Fruit fly (Drosophila melanogaster) whole organism, embryonic: ENCODE results near the gene cnc.

Source experiments
- Atf-2 ChIP-seq: fragments of 200-800 bp; sonication (Bioruptor generic); optimal IDR thresholded peaks from 2 replicates; lab custom pipeline; 2016; ENCODE audit warnings: missing biosample characterization, missing genetic modification characterization
- BtbVII ChIP-seq: fragments of 200-800 bp; sonication (Bioruptor generic); optimal IDR thresholded peaks from 3 replicates; lab custom pipeline; 2017; ENCODE audit warnings: missing biosample characterization, mild to moderate bottlenecking, missing genetic modification characterization
- CG10431 ChIP-seq: fragments of 200-800 bp; sonication (Bioruptor generic); optimal IDR thresholded peaks from 3 replicates; lab custom pipeline; 2018; ENCODE audit warnings: missing biosample characterization, mild to moderate bottlenecking, missing genetic modification characterization
- CG10543 ChIP-seq: fragments of 200-800 bp; sonication (Bioruptor generic); optimal IDR thresholded peaks from 3 replicates; lab custom pipeline; 2017; ENCODE audit warnings: missing biosample characterization, mild to moderate bottlenecking, missing genetic modification characterization, moderate library complexity
- CG12769 ChIP-seq: fragments of 200-800 bp; sonication (Bioruptor generic); optimal IDR thresholded peaks from 2 replicates; lab custom pipeline; 2019; ENCODE audit warnings: missing biosample characterization, mild to moderate bottlenecking, missing genetic modification characterization, moderate library complexity
- CG13296 ChIP-seq: fragments of 200-800 bp; sonication (Bioruptor generic); optimal IDR thresholded peaks from 3 replicates; lab custom pipeline; 2018; ENCODE audit warnings: missing biosample characterization, mild to moderate bottlenecking, missing genetic modification characterization
- CG15269 ChIP-seq: fragments of 200-800 bp; sonication (Bioruptor generic); optimal IDR thresholded peaks from 2 replicates; lab custom pipeline; 2018; ENCODE audit warnings: missing biosample characterization, mild to moderate bottlenecking, missing genetic modification characterization, moderate library complexity
- CG1832 ChIP-seq: fragments of 200-800 bp; sonication (Bioruptor generic); optimal IDR thresholded peaks from 2 replicates; lab custom pipeline; 2017; ENCODE audit warnings: missing biosample characterization, mild to moderate bottlenecking, missing genetic modification characterization, inconsistent platforms
- CG18476 ChIP-seq: fragments of 200-800 bp; sonication (Bioruptor generic); optimal IDR thresholded peaks from 2 replicates; lab custom pipeline; 2016; ENCODE audit warnings: missing biosample characterization, mild to moderate bottlenecking, missing genetic modification characterization
- CG30403 ChIP-seq: fragments of 200-800 bp; sonication (Bioruptor generic); optimal IDR thresholded peaks from 3 replicates; lab custom pipeline; 2016; ENCODE audit warnings: missing biosample characterization, missing genetic modification characterization
- CG32532 ChIP-seq: fragments of 200-800 bp; sonication (Bioruptor generic); IDR thresholded peaks from 2 replicates; pipeline ENCODE4 v1.3.6; 2022; ENCODE audit warnings: missing biosample characterization, missing genetic modification characterization
- CG33557 ChIP-seq: fragments of 200-800 bp; sonication (Bioruptor generic); optimal IDR thresholded peaks from 2 replicates; lab custom pipeline; 2019; ENCODE audit warnings: missing biosample characterization, mild to moderate bottlenecking, missing genetic modification characterization, moderate library complexity
- CG34422 ChIP-seq: fragments of 200-800 bp; sonication (Bioruptor generic); IDR thresholded peaks from 3 replicates; pipeline ENCODE4 v1.3.6; 2022; ENCODE audit warnings: missing biosample characterization, missing genetic modification characterization
- CG4360 ChIP-seq: fragments of 200-800 bp; sonication (Bioruptor generic); IDR thresholded peaks from 2 replicates; pipeline ENCODE4 v1.3.6; 2022; ENCODE audit warnings: missing biosample characterization, missing genetic modification characterization
- CG6175 ChIP-seq: fragments of 200-800 bp; sonication (Bioruptor generic); IDR thresholded peaks from 3 replicates; pipeline ENCODE4 v1.3.6; 2022; ENCODE audit warnings: missing biosample characterization, missing genetic modification characterization
- CG6813 ChIP-seq: fragments of 200-800 bp; sonication (Bioruptor generic); optimal IDR thresholded peaks from 2 replicates; lab custom pipeline; 2017; ENCODE audit warnings: missing biosample characterization, missing genetic modification characterization, mild to moderate bottlenecking, moderate library complexity, missing genetic modification reagents
- CG7556 ChIP-seq: fragments of 200-800 bp; sonication (Bioruptor generic); optimal IDR thresholded peaks from 2 replicates; lab custom pipeline; 2017; ENCODE audit warnings: missing biosample characterization, mild to moderate bottlenecking, missing genetic modification characterization
- CG8388 ChIP-seq: fragments of 200-800 bp; sonication (Bioruptor generic); optimal IDR thresholded peaks from 2 replicates; lab custom pipeline; 2019; ENCODE audit warnings: missing biosample characterization, mild to moderate bottlenecking, missing genetic modification characterization, moderate library complexity
- CG8478 ChIP-seq: fragments of >200 bp; optimal IDR thresholded peaks from 2 replicates; lab custom pipeline; 2018
- CG8765 ChIP-seq: fragments of 200-800 bp; sonication (Bioruptor generic); IDR thresholded peaks from 2 replicates; pipeline ENCODE4 v1.3.6; 2022; ENCODE audit warnings: missing biosample characterization, missing genetic modification characterization
- CG8924 ChIP-seq: fragments of 200-800 bp; optimal IDR thresholded peaks from 3 replicates; lab custom pipeline; 2019; ENCODE audit warnings: missing biosample characterization, mild to moderate bottlenecking, missing genetic modification characterization, moderate library complexity
- CG9932 ChIP-seq: fragments of 200-800 bp; sonication (Bioruptor generic); IDR thresholded peaks from 2 replicates; pipeline ENCODE4 v1.3.6; 2022; ENCODE audit warnings: missing biosample characterization, missing genetic modification characterization
- D19A ChIP-seq: fragments of 200-800 bp; optimal IDR thresholded peaks from 3 replicates; lab custom pipeline; 2019; ENCODE audit warnings: missing biosample characterization, mild to moderate bottlenecking, missing genetic modification characterization, moderate library complexity
- Dfd ChIP-seq, 2 experiments: fragments of >200 bp; optimal IDR thresholded peaks; 2 replicates each; lab custom pipeline; 2017; ENCODE audit warnings: missing biosample characterization in 2 of 2, missing genetic modification characterization in 2 of 2
- Dref ChIP-seq: fragments of 200-800 bp; sonication (Bioruptor generic); IDR thresholded peaks from 2 replicates; pipeline ENCODE4 v1.3.6; 2022; ENCODE audit warnings: missing biosample characterization, missing genetic modification characterization
- Fer1 ChIP-seq: fragments of 200-800 bp; sonication (Bioruptor generic); optimal IDR thresholded peaks from 2 replicates; lab custom pipeline; 2017; ENCODE audit warnings: missing biosample characterization, mild to moderate bottlenecking, missing genetic modification characterization
- Fer3 ChIP-seq: fragments of 200-800 bp; sonication (Bioruptor generic); optimal IDR thresholded peaks from 2 replicates; lab custom pipeline; 2018; ENCODE audit warnings: missing biosample characterization, mild to moderate bottlenecking, missing genetic modification characterization, moderate library complexity
- Hr3 ChIP-seq: fragments of 200-800 bp; sonication (Bioruptor generic); optimal IDR thresholded peaks from 3 replicates; lab custom pipeline; 2016; ENCODE audit warnings: missing biosample characterization, missing genetic modification characterization
- PHDP ChIP-seq: fragments of 200-800 bp; sonication (Bioruptor generic); optimal IDR thresholded peaks from 3 replicates; lab custom pipeline; 2018; ENCODE audit warnings: missing biosample characterization, mild to moderate bottlenecking, missing genetic modification characterization, moderate library complexity
- Taf1 ChIP-seq: fragments of 200-800 bp; sonication (Bioruptor generic); IDR thresholded peaks from 2 replicates; pipeline ENCODE4 v1.3.6; 2022; ENCODE audit warnings: missing biosample characterization, missing genetic modification characterization
- ato ChIP-seq: fragments of 200-800 bp; sonication (Bioruptor generic); IDR thresholded peaks from 2 replicates; pipeline ENCODE4 v1.3.6; 2022; ENCODE audit warnings: missing biosample characterization, missing genetic modification characterization; ENCODE audit not compliant: partially characterized antibody
- bsh ChIP-seq, 2 experiments: fragments of 200-800 bp; sonication (Bioruptor generic); optimal IDR thresholded peaks; 2 replicates each; lab custom pipeline; 2017 to 2018; ENCODE audit warnings: mild to moderate bottlenecking in 2 of 2, missing biosample characterization in 2 of 2, missing genetic modification characterization in 2 of 2, moderate library complexity in 1 of 2
- cg ChIP-seq: fragments of 200-800 bp; sonication (Bioruptor generic); optimal IDR thresholded peaks from 3 replicates; lab custom pipeline; 2019; ENCODE audit warnings: missing biosample characterization, mild to moderate bottlenecking, missing genetic modification characterization, moderate library complexity
- chinmo ChIP-seq: fragments of 200-800 bp; sonication (Bioruptor generic); IDR thresholded peaks from 4 replicates; pipeline ENCODE4 v1.3.6; 2022; ENCODE audit warnings: missing biosample characterization, missing genetic modification characterization; ENCODE audit not compliant: partially characterized antibody
- chm ChIP-seq: fragments of 200-800 bp; sonication (Bioruptor generic); IDR thresholded peaks from 2 replicates; pipeline ENCODE4 v1.3.6; 2022; ENCODE audit warnings: missing biosample characterization, missing genetic modification characterization
- ci ChIP-seq: fragments of 200-800 bp; sonication (Bioruptor generic); IDR thresholded peaks from 3 replicates; pipeline ENCODE4 v1.3.6; 2022; ENCODE audit warnings: missing biosample characterization, missing genetic modification characterization
- crol ChIP-seq: fragments of 200-800 bp; sonication (Bioruptor generic); IDR thresholded peaks from 2 replicates; pipeline ENCODE4 v1.3.6; 2022; ENCODE audit warnings: missing biosample characterization, missing genetic modification characterization
- exex ChIP-seq: fragments of 200-800 bp; sonication (Bioruptor generic); optimal IDR thresholded peaks from 4 replicates; lab custom pipeline; 2018; ENCODE audit warnings: missing biosample characterization, mild to moderate bottlenecking, missing genetic modification characterization, moderate library complexity
- fd64A ChIP-seq: fragments of 200-800 bp; sonication (Bioruptor generic); optimal IDR thresholded peaks from 3 replicates; lab custom pipeline; 2018; ENCODE audit warnings: missing biosample characterization, mild to moderate bottlenecking, missing genetic modification characterization
- gsb-n ChIP-seq: fragments of 200-800 bp; sonication (Bioruptor generic); optimal IDR thresholded peaks from 3 replicates; lab custom pipeline; 2018; ENCODE audit warnings: missing biosample characterization, mild to moderate bottlenecking, missing genetic modification characterization
- kni ChIP-seq: fragments of 200-800 bp; sonication (Bioruptor generic); optimal IDR thresholded peaks from 3 replicates; lab custom pipeline; 2017; ENCODE audit warnings: mild to moderate bottlenecking, missing biosample characterization, missing genetic modification reagents, missing genetic modification characterization
- mirr ChIP-seq: fragments of 200-800 bp; sonication (Bioruptor generic); optimal IDR thresholded peaks from 3 replicates; lab custom pipeline; 2018; ENCODE audit warnings: missing biosample characterization, mild to moderate bottlenecking, missing genetic modification characterization
- row ChIP-seq: fragments of 200-800 bp; sonication (Bioruptor generic); IDR thresholded peaks from 3 replicates; pipeline ENCODE4 v1.3.6; 2022; ENCODE audit warnings: missing biosample characterization, missing genetic modification characterization
- sqz ChIP-seq: fragments of 200-800 bp; sonication (Bioruptor generic); optimal IDR thresholded peaks from 3 replicates; lab custom pipeline; 2018; ENCODE audit warnings: missing biosample characterization, mild to moderate bottlenecking, missing genetic modification characterization
- stc ChIP-seq: fragments of 200-800 bp; sonication (Bioruptor generic); IDR thresholded peaks from 2 replicates; pipeline ENCODE4 v1.3.6; 2022; ENCODE audit warnings: missing biosample characterization, missing genetic modification characterization
- sug ChIP-seq: fragments of 200-800 bp; optimal IDR thresholded peaks from 2 replicates; lab custom pipeline; 2019; ENCODE audit warnings: missing biosample characterization, mild to moderate bottlenecking, missing genetic modification characterization, moderate library complexity
- zen2 ChIP-seq: fragments of 200-800 bp; sonication (Bioruptor generic); IDR thresholded peaks from 3 replicates; pipeline ENCODE4 v1.3.6; 2022; ENCODE audit warnings: missing biosample characterization, missing genetic modification characterization; ENCODE audit not compliant: partially characterized antibody

cnc gene

DNA sequence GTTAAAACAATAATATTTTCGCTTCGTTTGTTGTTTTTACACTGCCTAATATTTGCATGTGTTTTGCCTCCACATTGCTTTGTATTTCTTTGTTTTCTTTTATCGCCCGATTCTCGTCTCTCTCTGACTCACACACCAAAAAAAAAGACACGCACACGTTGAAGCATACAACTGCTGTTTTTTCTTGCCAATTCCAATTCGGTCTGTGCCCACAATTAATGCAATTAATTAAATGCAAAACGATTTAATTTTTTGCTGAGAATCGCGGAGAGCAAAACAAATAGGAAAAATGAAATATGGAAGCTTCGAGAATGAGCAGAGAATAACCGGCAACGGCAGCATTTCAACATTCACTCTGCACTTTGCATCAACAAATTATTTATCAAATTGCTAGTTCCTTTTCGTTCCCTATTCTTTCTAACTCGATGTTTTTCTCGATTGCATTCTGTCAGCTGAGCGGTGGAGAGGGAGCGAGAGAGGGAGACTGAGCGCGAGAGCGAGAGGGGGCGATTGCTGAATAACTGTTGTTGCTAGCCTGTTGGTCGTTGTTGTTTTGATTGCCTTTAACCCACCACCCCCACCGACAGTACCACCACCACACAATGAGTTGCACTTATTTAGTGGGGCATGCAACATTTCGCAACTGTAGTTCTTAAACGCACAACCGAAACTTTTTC lies 5.4 kb downstream of the cnc start (continued):
- 0 out of 2 replicates have a peak, but pooled peaks have one; percentile 13 for TF ChIP-seq CG32532 (GFP tag; lab: Robert Waterston, UW)
- 0 out of 2 replicates have a peak, but pooled peaks have one; percentile 13 for TF ChIP-seq stc (GFP tag; lab: Robert Waterston, UW)
- TF ChIP-seq PHDP: peak; percentile 16
- TF ChIP-seq row: 0 out of 3 replicates have a peak, but pooled peaks have one; percentile 26
- peak; percentile 8 for TF ChIP-seq CG12769 (tag; lab: Kevin White, UChicago)
- peak; percentile 78 for TF ChIP-seq CG1832 (GFP tag; lab: Kevin White, UChicago)
- no peak for TF ChIP-seq CG6813 (GFP tag; lab: Kevin White, UChicago)
- no peak for TF ChIP-seq zen2
- peak; percentile 3 for TF ChIP-seq CG30403
- TF ChIP-seq exex (tag; lab: Kevin White, UChicago): peak; percentile 4
- TF ChIP-seq mirr (GFP tag; lab: Kevin White, UChicago): peak; percentile 16
- no peak for TF ChIP-seq Atf-2
- no peak for TF ChIP-seq chm (GFP tag; lab: Robert Waterston, UW)
- TF ChIP-seq CG34422: peak; percentile 36; the same call in 1 of the 3 replicates
- 0 out of 3 replicates have a peak, but pooled peaks have one; percentile 47 for TF ChIP-seq CG6175 (GFP tag; lab: Robert Waterston, UW)
- no peak for TF ChIP-seq ato (GFP tag; lab: Robert Waterston, UW)
- TF ChIP-seq Dfd (GFP tag; optimal IDR thresholded peaks at IDR 0.05; lab: Kevin White, UChicago): no peak
- TF ChIP-seq CG8478 (lab: Kevin White, UChicago): peak; percentile 85
- TF ChIP-seq crol: peak; percentile 61
- TF ChIP-seq sqz (GFP tag; lab: Kevin White, UChicago): peak; percentile 37
- TF ChIP-seq D19A (tag; lab: Kevin White, UChicago): no peak
- 0 out of 2 replicates have a peak, but pooled peaks have one; percentile 12 for TF ChIP-seq CG9932
- 0 out of 4 replicates have a peak, but pooled peaks have one; percentile 12 for TF ChIP-seq chinmo (GFP tag; lab: Robert Waterston, UW)
- peak; percentile 17 for TF ChIP-seq CG13296 (GFP tag; lab: Kevin White, UChicago)

DNA sequence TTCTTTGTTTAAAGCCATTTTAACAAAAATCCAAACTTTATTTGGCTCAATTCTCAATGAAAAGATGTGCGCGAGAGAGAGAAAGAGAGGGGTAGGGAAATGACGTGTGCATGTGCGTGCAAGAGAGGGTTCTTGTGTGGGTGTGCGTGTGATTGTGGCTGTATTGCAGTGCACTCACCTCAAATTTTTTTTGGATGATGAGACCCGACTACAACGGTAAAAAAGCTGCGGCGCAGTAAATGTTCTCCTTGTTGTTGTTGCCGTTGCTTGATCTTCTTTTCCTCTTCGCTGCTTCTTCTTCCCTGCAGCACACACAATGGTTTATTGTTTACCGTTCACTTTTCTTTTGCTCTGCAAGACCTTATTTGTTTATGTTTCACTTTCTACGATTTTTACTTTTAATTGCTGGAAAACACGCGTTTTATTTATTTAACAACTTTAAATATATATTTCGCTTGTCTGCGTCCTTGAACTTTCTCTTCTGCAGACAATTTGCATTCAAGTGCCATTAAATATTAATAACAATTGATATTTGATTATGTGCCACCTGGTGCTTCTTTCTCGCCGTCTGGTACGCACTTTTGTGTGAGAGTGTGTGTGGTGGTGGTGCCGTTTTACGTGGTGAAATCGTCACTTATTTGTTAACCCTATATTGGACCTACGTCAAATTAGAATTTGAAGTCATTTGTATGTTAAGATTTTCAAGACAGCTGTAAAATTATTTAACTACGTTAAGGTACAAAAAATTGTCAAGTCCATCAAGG lies 6.1 kb downstream of the cnc start:
- TF ChIP-seq BtbVII (GFP tag; lab: Kevin White, UChicago): no peak
- peak; percentile 44 for TF ChIP-seq CG10431 (GFP tag; lab: Kevin White, UChicago)
- TF ChIP-seq CG8765 (GFP tag; lab: Robert Waterston, UW): no peak
- peak; percentile 12 for TF ChIP-seq Fer1 (GFP tag; lab: Kevin White, UChicago)
- peak; percentile 42 for TF ChIP-seq kni
- TF ChIP-seq sug (tag; lab: Kevin White, UChicago): peak; percentile 17
- TF ChIP-seq bsh (GFP tag; optimal IDR thresholded peaks at IDR 0.05; lab: Kevin White, UChicago): peak in 1 of 2 experiments; percentile 8
- peak; percentile 10 for TF ChIP-seq CG7556 (GFP tag; lab: Kevin White, UChicago)
- peak; percentile 71 for TF ChIP-seq CG8388 (GFP tag; lab: Kevin White, UChicago)
- no peak for TF ChIP-seq Dref (GFP tag; lab: Robert Waterston, UW)
- TF ChIP-seq cg: peak; percentile 69
- TF ChIP-seq CG33557: peak; percentile 1
- no peak for TF ChIP-seq Hr3 (GFP tag; lab: Kevin White, UChicago)
- no peak for TF ChIP-seq CG10543 (GFP tag; lab: Kevin White, UChicago)
- TF ChIP-seq gsb-n (tag; lab: Kevin White, UChicago): no peak
- 0 out of 2 replicates have a peak, but pooled peaks have one; percentile 13 for TF ChIP-seq Taf1 (GFP tag; lab: Robert Waterston, UW)
- peak; percentile 10 for TF ChIP-seq CG8924
- TF ChIP-seq Fer3 (tag; lab: Kevin White, UChicago): peak; percentile 7
- peak; percentile 80 for TF ChIP-seq CG4360 (GFP tag; lab: Robert Waterston, UW)
- TF ChIP-seq fd64A: peak; percentile 22
- TF ChIP-seq ci (GFP tag; lab: Robert Waterston, UW): 0 out of 3 replicates have a peak, but pooled peaks have one; percentile 5
- TF ChIP-seq CG18476: peak; percentile 8
- TF ChIP-seq CG15269 (tag; lab: Kevin White, UChicago): no peak
